Worm (Caenorhabditis elegans) whole organism, late embryonic: ENCODE measurements around the gene F47C12.8.

Experiments used
- ceh-19 ChIP-seq: fragments of 200-800 bp; sonication (Bioruptor generic); optimal IDR thresholded peaks from 2 replicates; lab custom pipeline; 2018; ENCODE audit warnings: mild to moderate bottlenecking, missing genetic modification characterization, missing compliant biosample characterization
- nhr-11 ChIP-seq: fragments of 150-350 bp; optimal IDR thresholded peaks from 2 replicates; lab custom pipeline; 2014; ENCODE audit warnings: missing biosample characterization, missing genetic modification characterization
- pha-4 ChIP-seq: fragments of 150-350 bp; optimal IDR thresholded peaks from 2 replicates; lab custom pipeline; 2018; ENCODE audit warnings: missing biosample characterization, missing genetic modification reagents, missing genetic modification characterization
- pros-1 ChIP-seq: fragments of 150-350 bp; optimal IDR thresholded peaks from 2 replicates; lab custom pipeline; 2014; ENCODE audit warnings: missing biosample characterization, missing genetic modification reagents, missing genetic modification characterization
- rnt-1 ChIP-seq: sonication (generic microtip); optimal IDR thresholded peaks from 2 replicates; lab custom pipeline; 2016; ENCODE audit warnings: missing genetic modification characterization, missing compliant biosample characterization
- sox-2 ChIP-seq: fragments of 200-800 bp; sonication (Bioruptor generic); IDR thresholded peaks from 2 replicates; pipeline ENCODE4 v1.3.6; 2022; ENCODE audit warnings: missing genetic modification reagents, missing genetic modification characterization, missing compliant biosample characterization
- tbx-2 ChIP-seq: sonication (generic microtip); optimal IDR thresholded peaks from 2 replicates; lab custom pipeline; 2016; ENCODE audit warnings: missing genetic modification characterization, missing compliant biosample characterization
- ttx-3 ChIP-seq: sonication (generic microtip); optimal IDR thresholded peaks from 2 replicates; lab custom pipeline; 2016; ENCODE audit warnings: missing genetic modification reagents, missing genetic modification characterization, missing compliant biosample characterization

DNA sequence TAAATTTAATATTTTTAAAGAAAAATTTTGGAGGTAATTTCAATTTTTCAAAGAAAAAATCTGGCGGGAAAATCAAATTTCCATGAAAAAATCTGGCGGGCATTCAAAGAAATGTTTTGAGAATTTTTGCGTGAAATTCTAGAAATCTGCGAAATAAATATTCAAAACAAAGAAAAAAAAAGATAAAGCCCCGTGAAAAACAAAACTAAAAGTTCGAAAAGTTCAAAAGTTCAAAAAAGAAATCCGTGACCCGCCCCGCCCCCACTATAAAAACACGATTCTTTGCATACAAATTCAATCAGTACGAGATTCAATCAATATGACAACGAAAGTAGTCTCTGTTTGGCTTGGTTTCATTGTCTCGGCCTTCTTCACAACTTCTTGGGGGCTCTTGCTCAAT is 25.4 kb downstream of the F47C12.8 start, which contains the start of gene clec-79:
- no peak for TF ChIP-seq sox-2 (GFP tag; lab: Robert Waterston, UW)
- no peak for TF ChIP-seq nhr-11 (tag; lab: Kevin White, UChicago)
- TF ChIP-seq pha-4 (tag; lab: Kevin White, UChicago), result no peak
- no peak for TF ChIP-seq ceh-19 (GFP tag; lab: Kevin White, UChicago)
- no peak for TF ChIP-seq rnt-1 (tag; lab: Kevin White, UChicago)
- no peak for TF ChIP-seq tbx-2 (tag; lab: Kevin White, UChicago)
- TF ChIP-seq pros-1 (tag; lab: Kevin White, UChicago), result no peak
- TF ChIP-seq ttx-3 (tag; lab: Kevin White, UChicago), result no peak
